Worm (Caenorhabditis elegans) whole organism, mixed stage, embryonic: ENCODE data around the gene C54E10.10.
"Not testable (repeated sequence)": the region's sequence is repeated elsewhere in the genome, so short reads cannot be mapped to it uniquely, and the experiment has no call there.

Source experiments
- blmp-1 ChIP-seq: fragments of 150-350 bp; optimal IDR thresholded peaks from 2 replicates; lab custom pipeline; 2014; ENCODE audit warnings: missing biosample characterization, missing genetic modification characterization
- hlh-1 ChIP-seq: fragments of 150-350 bp; optimal IDR thresholded peaks from 2 replicates; lab custom pipeline; 2014; ENCODE audit warnings: missing biosample characterization, missing genetic modification reagents, missing genetic modification characterization
- lin-13 ChIP-seq: fragments of 150-350 bp; optimal IDR thresholded peaks from 2 replicates; lab custom pipeline; 2014; ENCODE audit warnings: missing biosample characterization, missing genetic modification characterization
- lsy-2 ChIP-seq: fragments of 150-350 bp; optimal IDR thresholded peaks from 2 replicates; lab custom pipeline; 2014; ENCODE audit warnings: missing biosample characterization, missing genetic modification characterization
- nhr-12 ChIP-seq: fragments of 150-350 bp; optimal IDR thresholded peaks from 2 replicates; lab custom pipeline; 2014; ENCODE audit warnings: missing biosample characterization, missing genetic modification characterization
- nhr-237 ChIP-seq: fragments of 150-350 bp; optimal IDR thresholded peaks from 2 replicates; lab custom pipeline; 2014; ENCODE audit warnings: missing biosample characterization, missing genetic modification characterization
- nhr-76 ChIP-seq: sonication (generic microtip); optimal IDR thresholded peaks from 2 replicates; lab custom pipeline; 2017; ENCODE audit warnings: missing biosample characterization, missing genetic modification characterization
- unc-39 ChIP-seq: fragments of 150-350 bp; optimal IDR thresholded peaks from 2 replicates; lab custom pipeline; 2014; ENCODE audit warnings: missing biosample characterization, missing genetic modification characterization
- ztf-11 ChIP-seq: fragments of 150-350 bp; optimal IDR thresholded peaks from 2 replicates; lab custom pipeline; 2014; ENCODE audit warnings: missing biosample characterization, missing genetic modification characterization

DNA sequence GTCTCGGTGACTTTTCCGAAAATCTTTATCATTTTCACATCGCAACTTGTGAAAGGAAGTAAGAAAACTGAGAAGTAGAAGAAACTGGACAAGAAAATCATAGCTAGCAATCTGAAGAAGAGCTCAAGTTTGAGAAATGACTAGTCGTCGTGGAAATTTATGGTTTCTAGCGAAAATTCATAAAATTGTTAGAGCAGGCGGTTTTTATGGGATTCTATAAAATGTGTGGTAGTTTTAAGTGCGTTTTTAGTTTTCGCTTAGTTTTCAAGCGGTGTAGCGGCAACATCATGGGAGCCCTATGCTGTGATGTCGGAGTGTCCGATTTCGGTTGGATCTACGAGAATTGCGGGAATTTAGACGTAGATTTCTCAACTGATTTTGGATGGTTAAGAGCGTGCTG, 48.8 kb downstream of the C54E10.10 start, which contains the start of gene clec-254:
- not testable (repeated sequence) for TF ChIP-seq unc-39 (tag; lab: Kevin White, UChicago); lsy-2 (tag; lab: Kevin White, UChicago); ztf-11 (tag; lab: Kevin White, UChicago); blmp-1 (tag; lab: Kevin White, UChicago); lin-13; nhr-12 (tag; lab: Kevin White, UChicago); nhr-237; nhr-76 (tag; lab: Kevin White, UChicago); hlh-1
